Worm (Caenorhabditis elegans): ENCODE data around the gene C12D8.9.

ce11 chrV:10241121-10241803 is 1.7 kb downstream of the C12D8.9 start, which contains the start of the genes C12D8.21 and col-148:
- TF ChIP-seq nhr-12 (tag; optimal IDR thresholded peaks at IDR 0.05) (no peak), hlh-1 (tag; optimal IDR thresholded peaks at IDR 0.05) (no peak), nhr-76 (tag; optimal IDR thresholded peaks at IDR 0.05) (no peak), unc-62 (GFP tag; optimal IDR thresholded peaks at IDR 0.05) (no peak), blmp-1 (tag; optimal IDR thresholded peaks at IDR 0.05) (no peak), nhr-28 (tag; optimal IDR thresholded peaks at IDR 0.05) (no peak), nhr-237 (tag; optimal IDR thresholded peaks at IDR 0.05) (no peak), tbx-8 (GFP tag; optimal IDR thresholded peaks at IDR 0.05) (no peak), snpc-4 (tag; optimal IDR thresholded peaks at IDR 0.05) (no peak), lsy-2 (tag; optimal IDR thresholded peaks at IDR 0.05) (no peak), mab-5 (tag; optimal IDR thresholded peaks at IDR 0.05) (no peak)

All from whole organism, mixed stage, embryonic.